Fruit fly (Drosophila melanogaster) S2 (cell line): Measurements from ENCODE around the gene Atg1.

ENCODE experiments used
- CG8478 ChIP-seq: fragments of >200 bp; optimal IDR thresholded peaks from 2 replicates; lab custom pipeline; 2018
- CTCF ChIP-seq, 2 experiments: fragments of >200 bp; optimal IDR thresholded peaks; 2 replicates each; lab custom pipeline; 2018

DNA sequence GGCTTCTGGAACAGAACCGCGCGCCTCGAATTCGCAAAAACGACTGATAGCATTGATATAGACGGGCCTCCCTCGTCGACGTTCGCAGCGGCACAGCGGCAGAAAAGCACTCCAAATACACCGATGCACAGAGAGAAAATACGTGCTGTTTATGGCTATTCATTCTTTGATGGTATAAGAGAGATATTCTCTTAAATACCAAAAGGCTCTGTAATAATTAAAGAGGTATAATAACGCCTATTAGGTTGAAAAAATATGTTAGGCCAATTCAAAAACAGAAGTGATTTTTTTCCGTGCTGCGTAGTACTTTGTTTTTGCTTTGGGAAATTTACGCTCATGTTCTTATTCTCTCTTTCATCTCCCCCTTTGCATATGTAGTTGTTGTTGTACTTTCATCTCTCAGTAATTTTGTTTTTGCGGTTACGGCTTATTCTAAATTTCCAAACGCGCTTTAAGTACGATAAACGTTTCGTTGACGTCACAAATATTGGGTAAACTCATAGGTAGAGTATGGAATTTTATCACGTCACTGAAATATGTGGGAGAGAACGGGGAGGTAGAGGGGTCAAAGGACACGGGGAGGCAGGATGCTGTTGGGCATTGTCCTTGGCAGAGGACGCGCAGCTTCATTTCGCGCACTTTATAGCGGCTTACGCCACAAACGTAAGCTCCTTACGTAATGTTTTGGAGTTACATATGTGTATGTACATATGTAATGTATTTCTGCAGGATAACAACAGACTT, 38.3 kb upstream of the Atg1 start, which contains the start of gene nebu:
- TF ChIP-seq CG8478 (no peak), CTCF (optimal IDR thresholded peaks at IDR 0.05; lab: Kevin White, UChicago) (no peak)
